Worm (Caenorhabditis elegans) whole organism, mixed stage, embryonic: Measurements from ENCODE around the gene K03H6.1.

Experiments used
- M03D4.4 ChIP-seq: sonication (generic microtip); optimal IDR thresholded peaks from 2 replicates; lab custom pipeline; 2017; ENCODE audit warnings: mild to moderate bottlenecking, missing genetic modification characterization, missing compliant biosample characterization
- blmp-1 ChIP-seq: fragments of 150-350 bp; optimal IDR thresholded peaks from 2 replicates; lab custom pipeline; 2014; ENCODE audit warnings: missing biosample characterization, missing genetic modification characterization
- ceh-39 ChIP-seq: fragments of 150-350 bp; optimal IDR thresholded peaks from 2 replicates; lab custom pipeline; 2014; ENCODE audit warnings: missing biosample characterization, missing genetic modification characterization
- ceh-43 ChIP-seq: fragments of 200-800 bp; sonication (Bioruptor generic); optimal IDR thresholded peaks from 2 replicates; lab custom pipeline; 2018; ENCODE audit warnings: mild to moderate bottlenecking, missing genetic modification characterization, moderate library complexity, missing compliant biosample characterization
- ceh-83 ChIP-seq: fragments of 200-800 bp; sonication (Bioruptor generic); optimal IDR thresholded peaks from 2 replicates; lab custom pipeline; 2018; ENCODE audit warnings: mild to moderate bottlenecking, missing genetic modification characterization, missing compliant biosample characterization
- ces-1 ChIP-seq: fragments of 150-350 bp; optimal IDR thresholded peaks from 2 replicates; lab custom pipeline; 2014; ENCODE audit warnings: missing biosample characterization, missing genetic modification reagents, missing genetic modification characterization
- drap-1 ChIP-seq: fragments of 200-800 bp; sonication (Bioruptor generic); optimal IDR thresholded peaks from 3 replicates; lab custom pipeline; 2018; ENCODE audit warnings: mild to moderate bottlenecking, missing genetic modification characterization, missing compliant biosample characterization
- elt-1 ChIP-seq: sonication (generic microtip); optimal IDR thresholded peaks from 2 replicates; lab custom pipeline; 2017; ENCODE audit warnings: missing genetic modification characterization, mild to moderate bottlenecking, missing compliant biosample characterization, antibody characterized with exemption, moderate library complexity, borderline replicate concordance; ENCODE audit not compliant: insufficient read depth
- elt-3 ChIP-seq: fragments of 150-350 bp; optimal IDR thresholded peaks from 2 replicates; lab custom pipeline; 2014; ENCODE audit warnings: missing biosample characterization, missing genetic modification characterization
- flh-1 ChIP-seq: fragments of 200-800 bp; sonication (Bioruptor generic); optimal IDR thresholded peaks from 2 replicates; lab custom pipeline; 2018; ENCODE audit warnings: mild to moderate bottlenecking, missing genetic modification characterization, moderate library complexity, missing compliant biosample characterization
- ham-2 ChIP-seq: fragments of 200-800 bp; sonication (Bioruptor generic); optimal IDR thresholded peaks from 2 replicates; lab custom pipeline; 2018; ENCODE audit warnings: mild to moderate bottlenecking, missing genetic modification characterization, missing compliant biosample characterization
- hlh-1 ChIP-seq: fragments of 150-350 bp; optimal IDR thresholded peaks from 2 replicates; lab custom pipeline; 2014; ENCODE audit warnings: missing biosample characterization, missing genetic modification reagents, missing genetic modification characterization
- lin-32 ChIP-seq: fragments of 200-800 bp; sonication (Bioruptor generic); optimal IDR thresholded peaks from 2 replicates; lab custom pipeline; 2018; ENCODE audit warnings: mild to moderate bottlenecking, missing genetic modification characterization, missing compliant biosample characterization
- lsy-2 ChIP-seq: fragments of 150-350 bp; optimal IDR thresholded peaks from 2 replicates; lab custom pipeline; 2014; ENCODE audit warnings: missing biosample characterization, missing genetic modification characterization
- mab-5 ChIP-seq: fragments of 150-350 bp; optimal IDR thresholded peaks from 2 replicates; lab custom pipeline; 2014; ENCODE audit warnings: missing biosample characterization, missing genetic modification characterization
- mep-1 ChIP-seq: fragments of 150-350 bp; optimal IDR thresholded peaks from 2 replicates; lab custom pipeline; 2017; ENCODE audit warnings: missing biosample characterization, missing genetic modification reagents, missing genetic modification characterization, inconsistent platforms
- mls-2 ChIP-seq: sonication (generic microtip); optimal IDR thresholded peaks from 2 replicates; lab custom pipeline; 2016; ENCODE audit warnings: mild to moderate bottlenecking, missing genetic modification characterization, moderate library complexity, missing compliant biosample characterization
- nhr-12 ChIP-seq: fragments of 150-350 bp; optimal IDR thresholded peaks from 2 replicates; lab custom pipeline; 2014; ENCODE audit warnings: missing biosample characterization, missing genetic modification characterization
- nhr-2 ChIP-seq: fragments of 150-350 bp; optimal IDR thresholded peaks from 2 replicates; lab custom pipeline; 2014; ENCODE audit warnings: missing biosample characterization, missing genetic modification characterization
- nhr-28 ChIP-seq: fragments of 150-350 bp; optimal IDR thresholded peaks from 2 replicates; lab custom pipeline; 2014; ENCODE audit warnings: missing biosample characterization, missing genetic modification characterization
- nhr-76 ChIP-seq: sonication (generic microtip); optimal IDR thresholded peaks from 2 replicates; lab custom pipeline; 2017; ENCODE audit warnings: missing biosample characterization, missing genetic modification characterization
- pha-4 ChIP-seq: fragments of 150-350 bp; optimal IDR thresholded peaks from 2 replicates; lab custom pipeline; 2018; ENCODE audit warnings: missing biosample characterization, missing genetic modification reagents, missing genetic modification characterization
- sem-2 ChIP-seq: fragments of 200-800 bp; sonication (Bioruptor generic); optimal IDR thresholded peaks from 2 replicates; lab custom pipeline; 2018; ENCODE audit warnings: mild to moderate bottlenecking, missing genetic modification characterization, missing compliant biosample characterization
- sptf-1 ChIP-seq: sonication (generic microtip); optimal IDR thresholded peaks from 2 replicates; lab custom pipeline; 2017; ENCODE audit warnings: mild to moderate bottlenecking, missing genetic modification characterization, moderate library complexity, missing compliant biosample characterization
- tbx-8 ChIP-seq: fragments of 200-800 bp; sonication (Bioruptor generic); optimal IDR thresholded peaks from 2 replicates; lab custom pipeline; 2018; ENCODE audit warnings: mild to moderate bottlenecking, missing genetic modification characterization, moderate library complexity, missing compliant biosample characterization
- unc-120 ChIP-seq: sonication (generic microtip); optimal IDR thresholded peaks from 2 replicates; lab custom pipeline; 2017; ENCODE audit warnings: missing genetic modification characterization, missing compliant biosample characterization; ENCODE audit not compliant: poor library complexity, severe bottlenecking
- unc-39 ChIP-seq: fragments of 150-350 bp; optimal IDR thresholded peaks from 2 replicates; lab custom pipeline; 2014; ENCODE audit warnings: missing biosample characterization, missing genetic modification characterization
- unc-62 ChIP-seq: fragments of 150-350 bp; optimal IDR thresholded peaks from 2 replicates; lab custom pipeline; 2014; ENCODE audit warnings: missing biosample characterization, missing genetic modification reagents, missing genetic modification characterization
- zip-8 ChIP-seq: fragments of 150-350 bp; optimal IDR thresholded peaks from 2 replicates; lab custom pipeline; 2014; ENCODE audit warnings: missing biosample characterization, missing genetic modification characterization
- ztf-11 ChIP-seq: fragments of 150-350 bp; optimal IDR thresholded peaks from 2 replicates; lab custom pipeline; 2014; ENCODE audit warnings: missing biosample characterization, missing genetic modification characterization

The K03H6.1 gene

ce11 chrIV:1553195-1553918, 29.8 kb downstream of the K03H6.1 start, which contains the start of gene C34H4.2:
Gene C34H4.2 (plus strand): TSS chrIV:1553752.
- TF ChIP-seq tbx-8 (no peak), ceh-43 (no peak), blmp-1 (tag; lab: Kevin White, UChicago) (no peak), ham-2 (GFP tag; lab: Kevin White, UChicago) (no peak), elt-1 (tag; lab: Kevin White, UChicago) (no peak), unc-39 (tag; lab: Kevin White, UChicago) (no peak), ces-1 (GFP tag; lab: Kevin White, UChicago) (no peak), unc-62 (GFP tag; lab: Kevin White, UChicago) (no peak)

ce11 chrIV:1555021-1555720, 31.7 kb downstream of the K03H6.1 start, which contains the start of gene C34H4.1:
Gene C34H4.1 (plus strand): TSS chrIV:1555579.
- TF ChIP-seq nhr-12 (tag; lab: Kevin White, UChicago) (no peak), mls-2 (tag; lab: Kevin White, UChicago) (no peak), ceh-39 (tag; lab: Kevin White, UChicago) (no peak), unc-62 (GFP tag; lab: Kevin White, UChicago) (no peak), zip-8 (tag; lab: Kevin White, UChicago) (no peak), hlh-1 (tag; lab: Kevin White, UChicago) (no peak), flh-1 (GFP tag; lab: Kevin White, UChicago) (no peak), ceh-43 (no peak), unc-120 (no peak), ztf-11 (tag; lab: Kevin White, UChicago) (no peak), M03D4.4 (tag; lab: Kevin White, UChicago) (no peak), blmp-1 (tag; lab: Kevin White, UChicago) (no peak), lsy-2 (tag; lab: Kevin White, UChicago) (no peak)

- no peak for TF ChIP-seq elt-1 (tag; lab: Kevin White, UChicago)
- no peak for TF ChIP-seq ham-2 (GFP tag; lab: Kevin White, UChicago)
- no peak for TF ChIP-seq nhr-76 (tag; lab: Kevin White, UChicago)
- TF ChIP-seq mab-5 (tag; lab: Kevin White, UChicago), result no peak
- TF ChIP-seq unc-39 (tag; lab: Kevin White, UChicago), result no peak
- TF ChIP-seq ces-1 (GFP tag; lab: Kevin White, UChicago), result no peak
- TF ChIP-seq lsy-2 (tag; lab: Kevin White, UChicago), result no peak
- TF ChIP-seq unc-62 (GFP tag; lab: Kevin White, UChicago), result no peak
- no peak for TF ChIP-seq nhr-12 (tag; lab: Kevin White, UChicago)
- no peak for TF ChIP-seq nhr-2
- TF ChIP-seq drap-1 (GFP tag; lab: Kevin White, UChicago), result no peak
- no peak for TF ChIP-seq mep-1 (tag; lab: Kevin White, UChicago)
- TF ChIP-seq mls-2 (tag; lab: Kevin White, UChicago), result no peak
- no peak for TF ChIP-seq sptf-1 (tag; lab: Kevin White, UChicago)
- TF ChIP-seq, all 35 proteins: peak for 0
Measured at ce11 chrIV:1559931-1560330, 36.4 kb downstream of the K03H6.1 start, which contains the start of gene Y41D4B.17. Gene Y41D4B.17 (plus strand): TSS chrIV:1560104.

ce11 chrIV:1561884-1562283, 38.4 kb downstream of the K03H6.1 start, which contains the start of gene hpo-6:
Gene hpo-6 (plus strand): TSS chrIV:1562184.
- TF ChIP-seq lin-32 (GFP tag; lab: Kevin White, UChicago), result no peak
- TF ChIP-seq mls-2 (tag; lab: Kevin White, UChicago), result no peak
- TF ChIP-seq nhr-28 (tag; lab: Kevin White, UChicago), result no peak
- TF ChIP-seq pha-4 (tag; lab: Kevin White, UChicago), result no peak
- TF ChIP-seq elt-3 (tag; lab: Kevin White, UChicago), result no peak
- no peak for TF ChIP-seq ceh-39 (tag; lab: Kevin White, UChicago)
- TF ChIP-seq flh-1 (GFP tag; lab: Kevin White, UChicago), result no peak
- no peak for TF ChIP-seq sem-2 (GFP tag; lab: Kevin White, UChicago)
- no peak for TF ChIP-seq M03D4.4 (tag; lab: Kevin White, UChicago)
- no peak for TF ChIP-seq unc-62 (GFP tag; lab: Kevin White, UChicago)
- TF ChIP-seq blmp-1 (tag; lab: Kevin White, UChicago), result no peak
- no peak for TF ChIP-seq sptf-1 (tag; lab: Kevin White, UChicago)
- TF ChIP-seq unc-120, result no peak
- no peak for TF ChIP-seq ceh-83 (GFP tag; lab: Kevin White, UChicago)
- no peak for TF ChIP-seq drap-1 (GFP tag; lab: Kevin White, UChicago)
- no peak for TF ChIP-seq tbx-8
- no peak for TF ChIP-seq hlh-1 (tag; lab: Kevin White, UChicago)
- TF ChIP-seq ztf-11 (tag; lab: Kevin White, UChicago), result no peak
- TF ChIP-seq mep-1 (tag; lab: Kevin White, UChicago), result no peak
